Worm (Caenorhabditis elegans) whole organism, young adult: ENCODE measurements around the gene K07C5.2.

ENCODE experiments used
- B0261.1 ChIP-seq: sonication (generic microtip); optimal IDR thresholded peaks from 2 replicates; lab custom pipeline; 2016; ENCODE audit warnings: mild to moderate bottlenecking, missing genetic modification characterization, moderate library complexity, missing compliant biosample characterization
- C17E4.6 ChIP-seq: fragments of 200-800 bp; sonication (Bioruptor generic); IDR thresholded peaks from 2 replicates; pipeline ENCODE4 v1.3.6; 2022; ENCODE audit warnings: missing genetic modification reagents, missing genetic modification characterization, missing compliant biosample characterization
- D2030.7 ChIP-seq: fragments of 200-800 bp; sonication (Bioruptor generic); IDR thresholded peaks from 2 replicates; pipeline ENCODE4 v1.3.6; 2022; ENCODE audit warnings: missing genetic modification reagents, missing genetic modification characterization, missing compliant biosample characterization
- F33H1.4 ChIP-seq: fragments of 200-800 bp; sonication (Bioruptor generic); IDR thresholded peaks from 2 replicates; pipeline ENCODE4 v1.3.6; 2022; ENCODE audit warnings: missing genetic modification reagents, missing genetic modification characterization, missing compliant biosample characterization
- F37B4.10 ChIP-seq: fragments of 200-800 bp; sonication (Bioruptor generic); IDR thresholded peaks from 2 replicates; pipeline ENCODE4 v1.3.6; 2022; ENCODE audit warnings: missing genetic modification characterization, missing compliant biosample characterization
- F52B5.7 ChIP-seq: sonication (generic microtip); optimal IDR thresholded peaks from 2 replicates; lab custom pipeline; 2016; ENCODE audit warnings: mild to moderate bottlenecking, missing genetic modification characterization, missing compliant biosample characterization
- F57C9.4 ChIP-seq: sonication (generic microtip); optimal IDR thresholded peaks from 2 replicates; lab custom pipeline; 2017; ENCODE audit warnings: mild to moderate bottlenecking, missing genetic modification characterization, missing compliant biosample characterization
- K12H6.12 ChIP-seq: fragments of 200-800 bp; sonication (Bioruptor generic); optimal IDR thresholded peaks from 2 replicates; lab custom pipeline; 2018; ENCODE audit warnings: mild to moderate bottlenecking, missing genetic modification characterization, missing compliant biosample characterization
- Y56A3A.18 ChIP-seq: fragments of 200-800 bp; sonication (Bioruptor generic); IDR thresholded peaks from 2 replicates; pipeline ENCODE4 v1.3.6; 2022; ENCODE audit warnings: missing genetic modification reagents, missing genetic modification characterization, missing compliant biosample characterization
- Y67H2A.10 ChIP-seq: fragments of 200-800 bp; sonication (Bioruptor generic); conservative IDR thresholded peaks from 2 replicates; pipeline ENCODE4 v1.3.6; 2022; ENCODE audit warnings: missing genetic modification reagents, missing genetic modification characterization, missing compliant biosample characterization
- akir-1 ChIP-seq: fragments of 200-800 bp; sonication (Bioruptor generic); optimal IDR thresholded peaks from 2 replicates; lab custom pipeline; 2018; ENCODE audit warnings: mild to moderate bottlenecking, missing genetic modification characterization, moderate library complexity, missing compliant biosample characterization
- ama-1 ChIP-seq, 3 experiments: fragments of 150-350 bp in 1 of 3; sonication (generic microtip) in 2 of 3; optimal IDR thresholded peaks; 2 replicates each; lab custom pipeline; 2014 to 2018; ENCODE audit warnings: missing biosample characterization in 2 of 3, missing genetic modification characterization in 2 of 3, missing genetic modification reagents in 2 of 3
- aptf-2 ChIP-seq: fragments of 200-800 bp; sonication (Bioruptor generic); conservative IDR thresholded peaks from 2 replicates; pipeline ENCODE4 v1.3.6; 2022; ENCODE audit warnings: missing genetic modification reagents, missing genetic modification characterization, missing compliant biosample characterization
- athp-1 ChIP-seq: sonication (generic microtip); optimal IDR thresholded peaks from 2 replicates; lab custom pipeline; 2017; ENCODE audit warnings: mild to moderate bottlenecking, missing genetic modification characterization, missing compliant biosample characterization
- ceh-58 ChIP-seq: fragments of 200-800 bp; sonication (Bioruptor generic); IDR thresholded peaks from 2 replicates; pipeline ENCODE4 v1.3.6; 2022; ENCODE audit warnings: missing genetic modification characterization, missing compliant biosample characterization
- ceh-91 ChIP-seq: fragments of 200-800 bp; sonication (Bioruptor generic); IDR thresholded peaks from 2 replicates; pipeline ENCODE4 v1.3.6; 2022; ENCODE audit warnings: missing genetic modification reagents, missing genetic modification characterization, missing compliant biosample characterization
- ekl-4 ChIP-seq: fragments of 200-800 bp; sonication (Bioruptor generic); IDR thresholded peaks from 2 replicates; pipeline ENCODE4 v1.3.6; 2022; ENCODE audit warnings: missing genetic modification reagents, missing genetic modification characterization, missing compliant biosample characterization
- fkh-3 ChIP-seq: sonication (generic microtip); optimal IDR thresholded peaks from 2 replicates; lab custom pipeline; 2016; ENCODE audit warnings: mild to moderate bottlenecking, missing genetic modification characterization, missing compliant biosample characterization
- gei-17 ChIP-seq: fragments of 200-800 bp; sonication (Bioruptor generic); optimal IDR thresholded peaks from 2 replicates; lab custom pipeline; 2018; ENCODE audit warnings: mild to moderate bottlenecking, missing genetic modification characterization, missing compliant biosample characterization
- hmg-1.2 ChIP-seq: fragments of 200-800 bp; sonication (Bioruptor generic); IDR thresholded peaks from 2 replicates; pipeline ENCODE4 v1.3.6; 2022; ENCODE audit warnings: missing genetic modification reagents, missing genetic modification characterization, missing compliant biosample characterization
- hmg-20 ChIP-seq: fragments of 200-800 bp; sonication (Bioruptor generic); IDR thresholded peaks from 2 replicates; pipeline ENCODE4 v1.3.6; 2022; ENCODE audit warnings: missing genetic modification reagents, missing genetic modification characterization, missing compliant biosample characterization
- lin-54 ChIP-seq: fragments of 200-800 bp; sonication (Bioruptor generic); optimal IDR thresholded peaks from 2 replicates; lab custom pipeline; 2018; ENCODE audit warnings: mild to moderate bottlenecking, missing genetic modification characterization, missing compliant biosample characterization
- madf-10 ChIP-seq: sonication (generic microtip); optimal IDR thresholded peaks from 2 replicates; lab custom pipeline; 2016; ENCODE audit warnings: mild to moderate bottlenecking, missing genetic modification characterization, missing compliant biosample characterization
- mes-4 ChIP-seq: sonication (generic microtip); optimal IDR thresholded peaks from 2 replicates; lab custom pipeline; 2016; ENCODE audit warnings: missing genotype, missing genetic modification characterization, missing compliant biosample characterization
- nhr-120 ChIP-seq: fragments of 200-800 bp; sonication (Bioruptor generic); IDR thresholded peaks from 2 replicates; pipeline ENCODE4 v1.3.6; 2022; ENCODE audit warnings: missing genetic modification characterization, missing compliant biosample characterization
- nhr-179 ChIP-seq: sonication (generic microtip); optimal IDR thresholded peaks from 2 replicates; lab custom pipeline; 2016; ENCODE audit warnings: mild to moderate bottlenecking, missing genetic modification characterization, missing compliant biosample characterization
- nhr-27 ChIP-seq: fragments of 200-800 bp; sonication (Bioruptor generic); optimal IDR thresholded peaks from 2 replicates; lab custom pipeline; 2018; ENCODE audit warnings: mild to moderate bottlenecking, missing genetic modification characterization, moderate library complexity, missing compliant biosample characterization
- nhr-80 ChIP-seq: sonication (generic microtip); optimal IDR thresholded peaks from 2 replicates; lab custom pipeline; 2016; ENCODE audit warnings: missing genetic modification characterization, missing compliant biosample characterization
- snpc-1.1 ChIP-seq: sonication (generic microtip); optimal IDR thresholded peaks from 2 replicates; lab custom pipeline; 2017; ENCODE audit warnings: missing genetic modification characterization, mild to moderate bottlenecking, missing compliant biosample characterization, antibody characterized with exemption, moderate library complexity, missing genotype, missing genetic modification reagents; ENCODE audit not compliant: insufficient read depth
- snpc-3.4 ChIP-seq: sonication (generic microtip); optimal IDR thresholded peaks from 2 replicates; lab custom pipeline; 2017; ENCODE audit warnings: missing genetic modification characterization, mild to moderate bottlenecking, missing compliant biosample characterization, antibody characterized with exemption, moderate library complexity, missing genotype, missing genetic modification reagents
- sptf-2 ChIP-seq: fragments of 200-800 bp; sonication (Bioruptor generic); optimal IDR thresholded peaks from 2 replicates; lab custom pipeline; 2018; ENCODE audit warnings: mild to moderate bottlenecking, missing genetic modification characterization, missing compliant biosample characterization
- tbx-9 ChIP-seq: sonication (generic microtip); optimal IDR thresholded peaks from 2 replicates; lab custom pipeline; 2016; ENCODE audit warnings: borderline replicate concordance, missing genetic modification characterization, inconsistent platforms, missing compliant biosample characterization
- zfh-2 ChIP-seq: fragments of 200-800 bp; sonication (Bioruptor generic); conservative IDR thresholded peaks from 2 replicates; pipeline ENCODE4 v1.3.6; 2022; ENCODE audit warnings: missing genetic modification reagents, missing genetic modification characterization, missing compliant biosample characterization
- zim-3 ChIP-seq: sonication (generic microtip); optimal IDR thresholded peaks from 2 replicates; lab custom pipeline; 2017; ENCODE audit warnings: mild to moderate bottlenecking, missing genetic modification characterization, moderate library complexity, missing compliant biosample characterization
- ztf-22 ChIP-seq: fragments of 200-800 bp; sonication (Bioruptor generic); optimal IDR thresholded peaks from 2 replicates; lab custom pipeline; 2018; ENCODE audit warnings: mild to moderate bottlenecking, missing genetic modification characterization, moderate library complexity, missing compliant biosample characterization
- ztf-28 ChIP-seq: fragments of 200-800 bp; sonication (Bioruptor generic); IDR thresholded peaks from 2 replicates; pipeline ENCODE4 v1.3.6; 2022; ENCODE audit warnings: missing genetic modification reagents, missing genetic modification characterization, missing compliant biosample characterization
- ztf-6 ChIP-seq: fragments of 200-800 bp; sonication (Bioruptor generic); IDR thresholded peaks from 2 replicates; pipeline ENCODE4 v1.3.6; 2022; ENCODE audit warnings: missing genetic modification reagents, missing genetic modification characterization, missing compliant biosample characterization

The K07C5.2 gene

DNA sequence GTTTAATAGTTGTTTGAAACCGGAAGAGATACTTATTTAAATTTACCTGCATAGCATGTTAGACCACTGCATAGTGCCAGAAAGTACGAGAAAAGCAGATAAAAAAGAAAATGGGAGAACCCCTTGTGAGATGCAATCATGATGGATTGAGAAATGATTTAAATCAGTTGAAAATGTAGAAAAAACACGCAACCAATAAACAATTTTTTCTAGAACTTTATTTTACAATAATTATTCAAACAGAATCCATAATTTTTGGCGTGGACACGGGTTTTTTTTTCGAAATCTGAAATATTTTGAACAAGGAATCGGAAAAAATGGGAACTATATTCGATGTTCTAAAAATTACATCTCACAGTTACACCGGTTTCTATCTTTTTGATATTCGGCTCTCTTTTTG, 40.0 kb downstream of the K07C5.2 start, which contains the start of gene AC3.12:
Gene AC3.12, minus strand, starts transcription at position 101 of the 400 bp plus-strand sequence.
- TF ChIP-seq K12H6.12: no peak
- TF ChIP-seq B0261.1 (tag; lab: Kevin White, UChicago): no peak
- TF ChIP-seq ztf-28 (GFP tag; lab: Robert Waterston, UW): no peak
- no peak for TF ChIP-seq ceh-91 (GFP tag; lab: Robert Waterston, UW)
- TF ChIP-seq F57C9.4 (tag; lab: Kevin White, UChicago): no peak

DNA sequence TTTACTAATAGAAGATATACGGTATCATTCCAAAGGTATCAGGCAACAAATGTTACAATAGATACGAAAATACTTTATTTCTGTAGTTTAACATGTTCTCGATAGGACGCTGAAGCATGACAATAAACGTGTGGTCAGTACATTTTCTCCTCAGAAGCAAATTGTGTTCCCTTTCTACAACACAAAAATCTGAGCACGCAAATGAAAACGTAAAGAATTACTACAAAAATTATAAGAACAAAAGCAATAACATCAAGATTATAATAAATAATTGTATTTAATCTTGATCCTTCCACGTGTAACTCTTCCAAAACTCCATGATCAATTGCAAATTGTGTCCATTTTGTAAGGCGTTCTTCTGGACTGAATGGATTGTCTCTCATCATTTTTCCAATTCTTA, 40.5 kb downstream of the K07C5.2 start:
- TF ChIP-seq nhr-120 (GFP tag; lab: Robert Waterston, UW): no peak
- TF ChIP-seq sptf-2 (GFP tag; lab: Kevin White, UChicago): no peak
- TF ChIP-seq gei-17 (GFP tag; lab: Kevin White, UChicago): no peak
- no peak for TF ChIP-seq aptf-2 (GFP tag; lab: Robert Waterston, UW)
- no peak for TF ChIP-seq fkh-3 (tag; lab: Kevin White, UChicago)
- no peak for TF ChIP-seq ceh-58
- no peak for TF ChIP-seq nhr-27 (tag; lab: Kevin White, UChicago)
- TF ChIP-seq madf-10 (tag; lab: Kevin White, UChicago): no peak
- no peak for TF ChIP-seq athp-1
- no peak for TF ChIP-seq tbx-9
- TF ChIP-seq ama-1 (optimal IDR thresholded peaks at IDR 0.05; lab: Kevin White, UChicago): no peak
- no peak for TF ChIP-seq ama-1 (GFP tag; optimal IDR thresholded peaks at IDR 0.05; lab: Kevin White, UChicago)
- TF ChIP-seq ekl-4 (GFP tag; lab: Robert Waterston, UW): no peak

DNA sequence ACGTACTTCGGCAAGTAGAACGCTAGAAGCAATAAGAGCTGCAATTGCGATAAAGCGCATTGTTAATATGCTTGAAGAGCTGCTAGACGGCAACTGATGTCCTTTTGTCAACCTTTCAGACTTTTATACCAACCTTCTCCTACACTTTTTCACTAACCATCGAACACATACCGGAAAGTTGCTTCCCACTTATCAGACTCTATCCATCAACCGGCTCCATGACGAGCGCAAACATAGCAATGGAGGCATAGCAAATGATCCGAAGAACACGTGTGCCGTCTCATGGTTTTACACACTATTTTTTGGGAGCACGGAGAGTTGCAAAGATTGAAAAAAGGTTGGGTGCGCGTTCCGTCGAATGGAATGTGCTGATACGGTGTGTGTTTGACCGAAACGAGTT, 42.4 kb downstream of the K07C5.2 start, which contains the start of gene abu-1:
Gene abu-1, minus strand, starts transcription at position 101 of the 400 bp plus-strand sequence.
- TF ChIP-seq F37B4.10 (GFP tag; lab: Robert Waterston, UW) (no peak), snpc-3.4 (no peak), zfh-2 (GFP tag; lab: Robert Waterston, UW) (no peak), akir-1 (GFP tag; lab: Kevin White, UChicago) (no peak), F57C9.4 (tag; lab: Kevin White, UChicago) (no peak), zim-3 (tag; lab: Kevin White, UChicago) (no peak), lin-54 (GFP tag; lab: Kevin White, UChicago) (no peak), ztf-22 (GFP tag; lab: Kevin White, UChicago) (no peak), ztf-6 (GFP tag; lab: Robert Waterston, UW) (no peak), Y56A3A.18 (GFP tag; lab: Robert Waterston, UW) (no peak), F52B5.7 (tag; lab: Kevin White, UChicago) (no peak)

DNA sequence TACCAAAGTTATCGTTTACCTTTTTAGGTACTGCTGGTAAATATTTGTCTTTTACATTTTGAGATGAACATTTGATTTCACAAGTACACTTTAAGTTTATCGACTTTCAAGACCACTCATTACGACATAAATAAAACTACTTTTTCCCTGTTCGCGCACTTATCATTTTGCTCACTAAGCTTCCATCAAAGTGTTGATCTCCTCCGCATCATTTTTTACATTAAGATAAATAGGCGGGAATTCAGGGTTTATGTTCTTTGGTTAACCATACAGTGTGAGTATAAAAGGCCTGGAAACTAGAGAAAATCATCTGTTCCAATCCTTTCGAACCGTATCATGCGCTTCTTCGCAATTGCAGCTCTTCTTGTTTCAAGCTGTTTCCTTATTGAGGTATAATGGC, 42.8 kb downstream of the K07C5.2 start, which contains the start of gene pqn-2:
Gene pqn-2, plus strand, starts transcription at position 301 of the 400 bp plus-strand sequence.
- TF ChIP-seq Y56A3A.18 (GFP tag; lab: Robert Waterston, UW) (no peak), C17E4.6 (no peak), hmg-1.2 (GFP tag; lab: Robert Waterston, UW) (no peak), hmg-20 (no peak), ama-1 (optimal IDR thresholded peaks at IDR 0.05; lab: Kevin White, UChicago) (no peak), ama-1 (GFP tag; optimal IDR thresholded peaks at IDR 0.05; lab: Kevin White, UChicago) (no peak), ceh-91 (GFP tag; lab: Robert Waterston, UW) (no peak)
- TF ChIP-seq, all 124 proteins: peak for 0

DNA sequence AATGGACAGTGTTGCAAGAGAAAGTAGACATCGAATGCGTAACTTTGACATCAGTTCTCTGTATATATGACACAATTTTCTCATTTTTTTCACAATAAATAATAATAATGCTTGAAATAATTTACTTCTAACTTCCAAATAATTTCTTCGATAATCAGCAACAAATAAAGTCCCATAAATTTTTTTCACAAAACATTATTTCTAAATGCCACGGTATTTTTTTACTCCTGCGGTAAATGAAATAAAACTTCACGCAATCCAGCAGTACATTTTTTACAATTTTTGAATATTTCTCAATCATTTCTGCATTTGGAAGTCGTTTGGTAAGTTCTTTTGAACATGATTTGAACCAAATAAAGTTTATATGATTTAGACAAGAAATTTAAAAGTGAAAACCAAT, 44.6 kb downstream of the K07C5.2 start, which contains the start of gene spe-10:
Gene spe-10, plus strand, starts transcription at position 301 of the 400 bp plus-strand sequence.
- TF ChIP-seq F33H1.4 (no peak), Y67H2A.10 (GFP tag; lab: Robert Waterston, UW) (no peak), snpc-1.1 (tag; lab: Kevin White, UChicago) (no peak), nhr-80 (tag; lab: Kevin White, UChicago) (no peak), hmg-20 (no peak), mes-4 (no peak), D2030.7 (GFP tag; lab: Robert Waterston, UW) (no peak), nhr-179 (no peak)
